Fruit fly (Drosophila melanogaster) whole organism, embryonic: ENCODE data around the gene Pex14.

Experiments
- CG10366 ChIP-seq: fragments of 200-800 bp; sonication (Bioruptor generic); IDR thresholded peaks from 2 replicates; pipeline ENCODE4 v1.3.6; 2022; ENCODE audit warnings: missing biosample characterization, missing genetic modification characterization
- CG11085 ChIP-seq: fragments of 200-800 bp; sonication (Bioruptor generic); IDR thresholded peaks from 2 replicates; pipeline ENCODE4 v1.3.6; 2022; ENCODE audit warnings: missing biosample characterization, missing genetic modification characterization
- CG11247 ChIP-seq: fragments of 200-800 bp; sonication (Bioruptor generic); IDR thresholded peaks from 2 replicates; pipeline ENCODE4 v1.3.6; 2022; ENCODE audit warnings: missing biosample characterization, missing genetic modification characterization
- CG11695 ChIP-seq: fragments of 200-800 bp; sonication (Bioruptor generic); IDR thresholded peaks from 3 replicates; pipeline ENCODE4 v1.3.6; 2022; ENCODE audit warnings: missing biosample characterization, missing genetic modification characterization
- CG12299 ChIP-seq: fragments of 200-800 bp; sonication (Bioruptor generic); optimal IDR thresholded peaks from 2 replicates; lab custom pipeline; 2018; ENCODE audit warnings: missing biosample characterization, mild to moderate bottlenecking, missing genetic modification characterization
- CG14441 ChIP-seq: fragments of 200-800 bp; sonication (Bioruptor generic); IDR thresholded peaks from 2 replicates; pipeline ENCODE4 v1.3.6; 2022; ENCODE audit warnings: missing biosample characterization, missing genetic modification characterization
- CG14667 ChIP-seq: fragments of 200-800 bp; sonication (Bioruptor generic); IDR thresholded peaks from 2 replicates; pipeline ENCODE4 v1.3.6; 2022; ENCODE audit warnings: missing biosample characterization, missing genetic modification characterization
- CG17568 ChIP-seq: fragments of 200-800 bp; sonication (Bioruptor generic); optimal IDR thresholded peaks from 2 replicates; lab custom pipeline; 2018; ENCODE audit warnings: missing biosample characterization, mild to moderate bottlenecking, missing genetic modification characterization, moderate library complexity
- CG31224 ChIP-seq: fragments of 200-800 bp; sonication (Bioruptor generic); IDR thresholded peaks from 2 replicates; pipeline ENCODE4 v1.3.6; 2022; ENCODE audit warnings: missing biosample characterization, missing genetic modification characterization
- CG31388 ChIP-seq: fragments of 200-800 bp; sonication (Bioruptor generic); optimal IDR thresholded peaks from 2 replicates; lab custom pipeline; 2016; ENCODE audit warnings: missing biosample characterization, missing genetic modification characterization
- CG4282 ChIP-seq: fragments of 200-800 bp; sonication (Bioruptor generic); optimal IDR thresholded peaks from 2 replicates; lab custom pipeline; 2016; ENCODE audit warnings: missing biosample characterization, missing genetic modification characterization
- CG4360 ChIP-seq: fragments of 200-800 bp; sonication (Bioruptor generic); IDR thresholded peaks from 2 replicates; pipeline ENCODE4 v1.3.6; 2022; ENCODE audit warnings: missing biosample characterization, missing genetic modification characterization
- CG43689 ChIP-seq: fragments of 200-800 bp; sonication (Bioruptor generic); IDR thresholded peaks from 2 replicates; pipeline ENCODE4 v1.3.6; 2022; ENCODE audit warnings: missing biosample characterization, missing genetic modification characterization
- CG5953 ChIP-seq: fragments of 200-800 bp; sonication (Bioruptor generic); IDR thresholded peaks from 2 replicates; pipeline ENCODE4 v1.3.6; 2022; ENCODE audit warnings: missing biosample characterization, missing genetic modification characterization
- CG6854 ChIP-seq: fragments of 200-800 bp; sonication (Bioruptor generic); optimal IDR thresholded peaks from 3 replicates; lab custom pipeline; 2017; ENCODE audit warnings: missing biosample characterization, mild to moderate bottlenecking, missing genetic modification characterization
- CG7928 ChIP-seq: fragments of 200-800 bp; sonication (Bioruptor generic); optimal IDR thresholded peaks from 2 replicates; lab custom pipeline; 2017; ENCODE audit warnings: missing biosample characterization, mild to moderate bottlenecking, missing genetic modification characterization
- Chrac-16 ChIP-seq: fragments of 200-800 bp; sonication (Bioruptor generic); optimal IDR thresholded peaks from 3 replicates; lab custom pipeline; 2016; ENCODE audit warnings: missing biosample characterization, missing genetic modification characterization
- CrebB ChIP-seq: fragments of 200-800 bp; sonication (Bioruptor generic); optimal IDR thresholded peaks from 3 replicates; lab custom pipeline; 2018; ENCODE audit warnings: missing biosample characterization, mild to moderate bottlenecking, missing genetic modification characterization
- Dad ChIP-seq: fragments of 200-800 bp; sonication (Bioruptor generic); optimal IDR thresholded peaks from 3 replicates; lab custom pipeline; 2016; ENCODE audit warnings: missing biosample characterization, missing genetic modification characterization
- Dll ChIP-seq: fragments of 200-800 bp; sonication (Bioruptor generic); IDR thresholded peaks from 4 replicates; pipeline ENCODE4 v1.3.6; 2022; ENCODE audit warnings: missing biosample characterization, missing genetic modification characterization; ENCODE audit not compliant: partially characterized antibody
- Doc3 ChIP-seq: fragments of 200-800 bp; sonication (Bioruptor generic); IDR thresholded peaks from 3 replicates; pipeline ENCODE4 v1.3.6; 2022; ENCODE audit warnings: missing biosample characterization, missing genetic modification characterization; ENCODE audit not compliant: partially characterized antibody
- E2f1 ChIP-seq: fragments of 200-800 bp; sonication (Bioruptor generic); IDR thresholded peaks from 2 replicates; pipeline ENCODE4 v1.3.6; 2022; ENCODE audit warnings: missing biosample characterization, missing genetic modification characterization
- Ets65A ChIP-seq: fragments of 200-800 bp; sonication (Bioruptor generic); peaks from one replicate; lab custom pipeline; 2016; ENCODE audit warnings: missing biosample characterization, missing genetic modification characterization
- Hr39 ChIP-seq: fragments of >200 bp; optimal IDR thresholded peaks from 2 replicates; lab custom pipeline; 2017
- Hr51 ChIP-seq, 2 experiments: fragments of 200-800 bp; sonication (Bioruptor generic); optimal IDR thresholded peaks; 2 replicates in 1 of 2; 3 replicates in 1 of 2; lab custom pipeline; 2016 to 2018; ENCODE audit warnings: missing biosample characterization in 2 of 2, missing genetic modification characterization in 2 of 2, mild to moderate bottlenecking in 1 of 2, moderate library complexity in 1 of 2
- Hr78 ChIP-seq, 2 experiments: fragments of 200-800 bp in 1 of 2; fragments of >200 bp in 1 of 2; sonication (Bioruptor generic) in 1 of 2; optimal IDR thresholded peaks; 2 replicates each; lab custom pipeline; 2017 to 2019; ENCODE audit warnings: missing biosample characterization in 2 of 2, missing genetic modification characterization in 2 of 2, mild to moderate bottlenecking in 1 of 2, moderate library complexity in 1 of 2
- Myb ChIP-seq: fragments of 200-800 bp; sonication (Bioruptor generic); optimal IDR thresholded peaks from 2 replicates; lab custom pipeline; 2016; ENCODE audit warnings: missing biosample characterization, missing genetic modification characterization
- Optix ChIP-seq: fragments of 200-800 bp; sonication (Bioruptor generic); IDR thresholded peaks from 3 replicates; pipeline ENCODE4 v1.3.6; 2022; ENCODE audit warnings: missing biosample characterization, missing genetic modification characterization
- Six4 ChIP-seq: fragments of 200-800 bp; sonication (Bioruptor generic); optimal IDR thresholded peaks from 2 replicates; lab custom pipeline; 2016; ENCODE audit warnings: missing biosample characterization, missing genetic modification characterization
- ara ChIP-seq: fragments of 200-800 bp; sonication (Bioruptor generic); IDR thresholded peaks from 2 replicates; pipeline ENCODE4 v1.3.6; 2022; ENCODE audit warnings: missing biosample characterization, missing genetic modification characterization
- bsh ChIP-seq, 2 experiments: fragments of 200-800 bp; sonication (Bioruptor generic); optimal IDR thresholded peaks; 2 replicates each; lab custom pipeline; 2017 to 2018; ENCODE audit warnings: mild to moderate bottlenecking in 2 of 2, missing biosample characterization in 2 of 2, missing genetic modification characterization in 2 of 2, moderate library complexity in 1 of 2
- ci ChIP-seq: fragments of 200-800 bp; sonication (Bioruptor generic); IDR thresholded peaks from 3 replicates; pipeline ENCODE4 v1.3.6; 2022; ENCODE audit warnings: missing biosample characterization, missing genetic modification characterization
- corto ChIP-seq: fragments of 200-800 bp; sonication (Bioruptor generic); optimal IDR thresholded peaks from 2 replicates; lab custom pipeline; 2016; ENCODE audit warnings: missing biosample characterization, mild to moderate bottlenecking, missing genetic modification characterization, moderate library complexity
- crol ChIP-seq: fragments of 200-800 bp; sonication (Bioruptor generic); IDR thresholded peaks from 2 replicates; pipeline ENCODE4 v1.3.6; 2022; ENCODE audit warnings: missing biosample characterization, missing genetic modification characterization
- crp ChIP-seq, 2 experiments: fragments of 200-800 bp; sonication (Bioruptor generic); optimal IDR thresholded peaks; 2 replicates in 1 of 2; 3 replicates in 1 of 2; lab custom pipeline; 2017; ENCODE audit warnings: missing biosample characterization in 2 of 2, missing genetic modification characterization in 2 of 2, mild to moderate bottlenecking in 1 of 2, moderate library complexity in 1 of 2
- emc ChIP-seq: fragments of 200-800 bp; sonication (Bioruptor generic); optimal IDR thresholded peaks from 2 replicates; lab custom pipeline; 2016; ENCODE audit warnings: missing biosample characterization, missing genetic modification characterization
- en ChIP-seq: fragments of 200-800 bp; sonication (Bioruptor generic); optimal IDR thresholded peaks from 2 replicates; lab custom pipeline; 2016; ENCODE audit warnings: missing biosample characterization, missing genetic modification characterization
- ewg ChIP-seq: fragments of 200-800 bp; sonication (Bioruptor generic); optimal IDR thresholded peaks from 3 replicates; lab custom pipeline; 2017; ENCODE audit warnings: mild to moderate bottlenecking, missing biosample characterization, missing genetic modification reagents, missing genetic modification characterization
- fd3F ChIP-seq: fragments of 200-800 bp; sonication (Bioruptor generic); optimal IDR thresholded peaks from 2 replicates; lab custom pipeline; 2018; ENCODE audit warnings: missing biosample characterization, mild to moderate bottlenecking, missing genetic modification characterization, moderate library complexity
- grau ChIP-seq: fragments of 200-800 bp; optimal IDR thresholded peaks from 3 replicates; lab custom pipeline; 2019; ENCODE audit warnings: missing biosample characterization, mild to moderate bottlenecking, missing genetic modification characterization, moderate library complexity
- gsb ChIP-seq: fragments of 200-800 bp; sonication (Bioruptor generic); IDR thresholded peaks from 2 replicates; pipeline ENCODE4 v1.3.6; 2022; ENCODE audit warnings: missing biosample characterization, missing genetic modification characterization
- hb ChIP-seq: fragments of 200-800 bp; sonication (Bioruptor generic); IDR thresholded peaks from 3 replicates; pipeline ENCODE4 v1.3.6; 2022; ENCODE audit warnings: missing biosample characterization, missing genetic modification characterization; ENCODE audit not compliant: partially characterized antibody
- inv ChIP-seq: fragments of 200-800 bp; sonication (Bioruptor generic); IDR thresholded peaks from 2 replicates; pipeline ENCODE4 v1.3.6; 2022; ENCODE audit warnings: missing biosample characterization, missing genetic modification characterization; ENCODE audit not compliant: partially characterized antibody
- lbe ChIP-seq: fragments of 200-800 bp; sonication (Bioruptor generic); optimal IDR thresholded peaks from 2 replicates; lab custom pipeline; 2016; ENCODE audit warnings: missing biosample characterization, mild to moderate bottlenecking, missing genetic modification characterization
- luna ChIP-seq: fragments of 200-800 bp; sonication (Bioruptor generic); optimal IDR thresholded peaks from 2 replicates; lab custom pipeline; 2016; ENCODE audit warnings: missing biosample characterization, missing genetic modification characterization
- pfk ChIP-seq: fragments of 200-800 bp; sonication (Bioruptor generic); optimal IDR thresholded peaks from 2 replicates; lab custom pipeline; 2018; ENCODE audit warnings: missing biosample characterization, mild to moderate bottlenecking, missing genetic modification characterization, moderate library complexity
- run ChIP-seq: fragments of 200-800 bp; sonication (Bioruptor generic); optimal IDR thresholded peaks from 3 replicates; lab custom pipeline; 2018; ENCODE audit warnings: missing biosample characterization, mild to moderate bottlenecking, missing genetic modification characterization
- sim ChIP-seq: fragments of 200-800 bp; sonication (Bioruptor generic); IDR thresholded peaks from 2 replicates; pipeline ENCODE4 v1.3.6; 2022; ENCODE audit warnings: missing biosample characterization, missing genetic modification characterization
- sug ChIP-seq: fragments of 200-800 bp; optimal IDR thresholded peaks from 2 replicates; lab custom pipeline; 2019; ENCODE audit warnings: missing biosample characterization, mild to moderate bottlenecking, missing genetic modification characterization, moderate library complexity
- twi ChIP-seq: fragments of 200-800 bp; optimal IDR thresholded peaks from 2 replicates; lab custom pipeline; 2019; ENCODE audit warnings: missing biosample characterization, mild to moderate bottlenecking, missing genetic modification characterization, moderate library complexity
- zen ChIP-seq: fragments of 200-800 bp; sonication (Bioruptor generic); optimal IDR thresholded peaks from 3 replicates; lab custom pipeline; 2018; ENCODE audit warnings: missing biosample characterization, mild to moderate bottlenecking, missing genetic modification characterization, moderate library complexity
- zf30C ChIP-seq: fragments of 200-800 bp; sonication (Bioruptor generic); optimal IDR thresholded peaks from 3 replicates; lab custom pipeline; 2018; ENCODE audit warnings: missing biosample characterization, mild to moderate bottlenecking, missing genetic modification characterization

The Pex14 gene

DNA sequence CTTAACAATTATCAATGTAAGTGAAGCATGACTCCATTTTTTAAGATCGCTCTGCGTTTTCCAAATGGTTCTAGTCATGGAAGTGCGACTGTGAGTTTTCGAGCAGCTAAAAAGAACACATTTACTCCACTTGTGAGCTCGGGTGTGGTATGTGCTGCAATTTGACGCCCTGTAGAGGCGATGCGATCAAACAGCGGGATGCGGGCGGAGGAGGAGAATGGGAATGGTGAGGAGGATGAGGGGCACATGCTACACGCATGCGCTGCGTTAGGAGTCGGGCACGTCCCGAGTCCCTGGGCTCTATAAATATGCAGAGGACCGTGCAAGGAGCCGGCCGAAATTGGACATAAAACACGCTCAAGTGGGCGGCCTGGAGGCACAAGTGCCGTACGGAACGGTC lies 10.7 kb downstream of the Pex14 start (continued):
- no peak for TF ChIP-seq Myb (GFP tag; lab: Kevin White, UChicago)
- TF ChIP-seq E2f1 (GFP tag; lab: Robert Waterston, UW): no peak
- TF ChIP-seq grau (tag; lab: Kevin White, UChicago): no peak
- TF ChIP-seq CG11695 (GFP tag; lab: Robert Waterston, UW): no peak
- TF ChIP-seq CG17568: no peak
- TF ChIP-seq CG11247 (GFP tag; lab: Robert Waterston, UW): no peak
- no peak for TF ChIP-seq lbe
- TF ChIP-seq CG43689 (GFP tag; lab: Robert Waterston, UW): no peak
- TF ChIP-seq Dad (GFP tag; lab: Kevin White, UChicago): no peak
- TF ChIP-seq CG11085 (GFP tag; lab: Robert Waterston, UW): no peak
- TF ChIP-seq fd3F: no peak
- no peak for TF ChIP-seq sug
- TF ChIP-seq CG31388: no peak
- TF ChIP-seq run (tag; lab: Kevin White, UChicago): no peak
- no peak for TF ChIP-seq CG31224
- TF ChIP-seq CG7928 (GFP tag; lab: Kevin White, UChicago): no peak
- no peak for TF ChIP-seq Hr78 (GFP tag; optimal IDR thresholded peaks at IDR 0.05; lab: Kevin White, UChicago)
- TF ChIP-seq crp (GFP tag; optimal IDR thresholded peaks at IDR 0.05; lab: Kevin White, UChicago): no peak
- no peak for TF ChIP-seq bsh (GFP tag; optimal IDR thresholded peaks at IDR 0.05; lab: Kevin White, UChicago)
- peak; percentile 91 for TF ChIP-seq crol (GFP tag; lab: Robert Waterston, UW)
- peak; percentile 46 for TF ChIP-seq ewg (GFP tag; lab: Kevin White, UChicago)
- no peak for TF ChIP-seq CG12299 (tag; lab: Kevin White, UChicago)
- no peak for TF ChIP-seq CrebB
- TF ChIP-seq Chrac-16 (GFP tag; lab: Kevin White, UChicago): no peak
- TF ChIP-seq en (GFP tag; lab: Kevin White, UChicago): no peak
- no peak for TF ChIP-seq gsb
- TF ChIP-seq CG5953 (GFP tag; lab: Robert Waterston, UW): no peak
- no peak for TF ChIP-seq CG14441 (GFP tag; lab: Robert Waterston, UW)
- TF ChIP-seq ci (GFP tag; lab: Robert Waterston, UW): 0 out of 3 replicates have a peak, but pooled peaks have one; percentile 24
- TF ChIP-seq CG14667 (GFP tag; lab: Robert Waterston, UW): no peak
- no peak for TF ChIP-seq corto (GFP tag; lab: Kevin White, UChicago)
- no peak for TF ChIP-seq emc (GFP tag; lab: Kevin White, UChicago)
- TF ChIP-seq CG6854 (GFP tag; lab: Kevin White, UChicago): no peak
- no peak for TF ChIP-seq sim (GFP tag; lab: Robert Waterston, UW)
- TF ChIP-seq pfk: peak; percentile 3
- no peak for TF ChIP-seq CG10366
- TF ChIP-seq inv: no peak
- TF ChIP-seq Optix (GFP tag; lab: Robert Waterston, UW): no peak
- no peak for TF ChIP-seq zf30C (GFP tag; lab: Kevin White, UChicago)
- no peak for TF ChIP-seq zen
- TF ChIP-seq Dll (GFP tag; lab: Robert Waterston, UW): 0 out of 4 replicates have a peak, but pooled peaks have one; percentile 25
- TF ChIP-seq Ets65A (GFP tag; lab: Kevin White, UChicago): peak; percentile 30
- no peak for TF ChIP-seq Hr39
- TF ChIP-seq CG4282 (GFP tag; lab: Kevin White, UChicago): no peak
- TF ChIP-seq Hr51 (GFP tag; optimal IDR thresholded peaks at IDR 0.05; lab: Kevin White, UChicago): no peak
- TF ChIP-seq Six4 (GFP tag; lab: Kevin White, UChicago): peak; percentile 23
- no peak for TF ChIP-seq CG4360 (GFP tag; lab: Robert Waterston, UW)
- TF ChIP-seq luna: no peak
- TF ChIP-seq twi (tag; lab: Kevin White, UChicago): peak; percentile 99
- no peak for TF ChIP-seq Doc3 (GFP tag; lab: Robert Waterston, UW)
- TF ChIP-seq hb: no peak
- no peak for TF ChIP-seq ara (GFP tag; lab: Robert Waterston, UW)
